Fruit fly (Drosophila melanogaster) whole organism, embryonic: ENCODE results near the gene CG7519.

Source experiments
- Atf6 ChIP-seq: fragments of 200-800 bp; sonication (Bioruptor generic); IDR thresholded peaks from 2 replicates; pipeline ENCODE4 v1.3.6; 2022; ENCODE audit warnings: missing biosample characterization, missing genetic modification characterization
- CG10959 ChIP-seq: fragments of 200-800 bp; sonication (Bioruptor generic); IDR thresholded peaks from 2 replicates; pipeline ENCODE4 v1.3.6; 2022; ENCODE audit warnings: missing biosample characterization, missing genetic modification characterization
- CG11456 ChIP-seq: fragments of 200-800 bp; sonication (Bioruptor generic); IDR thresholded peaks from 3 replicates; pipeline ENCODE4 v1.3.6; 2022; ENCODE audit warnings: missing biosample characterization, missing genetic modification characterization
- CG11695 ChIP-seq: fragments of 200-800 bp; sonication (Bioruptor generic); IDR thresholded peaks from 3 replicates; pipeline ENCODE4 v1.3.6; 2022; ENCODE audit warnings: missing biosample characterization, missing genetic modification characterization
- CG11696 ChIP-seq: fragments of 200-800 bp; sonication (Bioruptor generic); IDR thresholded peaks from 2 replicates; pipeline ENCODE4 v1.3.6; 2022; ENCODE audit warnings: missing biosample characterization, missing genetic modification characterization
- CG12071 ChIP-seq: fragments of 200-800 bp; sonication (Bioruptor generic); optimal IDR thresholded peaks from 3 replicates; lab custom pipeline; 2018; ENCODE audit warnings: missing biosample characterization, mild to moderate bottlenecking, missing genetic modification characterization
- CG2678 ChIP-seq: fragments of 200-800 bp; sonication (Bioruptor generic); optimal IDR thresholded peaks from 3 replicates; lab custom pipeline; 2019; ENCODE audit warnings: missing biosample characterization, mild to moderate bottlenecking, missing genetic modification characterization, moderate library complexity
- CG3065 ChIP-seq: fragments of 200-800 bp; sonication (Bioruptor generic); optimal IDR thresholded peaks from 2 replicates; lab custom pipeline; 2016; ENCODE audit warnings: missing biosample characterization, missing genetic modification characterization
- CG31388 ChIP-seq: fragments of 200-800 bp; sonication (Bioruptor generic); optimal IDR thresholded peaks from 2 replicates; lab custom pipeline; 2016; ENCODE audit warnings: missing biosample characterization, missing genetic modification characterization
- CG34224 ChIP-seq: fragments of 200-800 bp; sonication (Bioruptor generic); IDR thresholded peaks from 3 replicates; pipeline ENCODE4 v1.3.6; 2022; ENCODE audit warnings: missing biosample characterization, missing genetic modification characterization; ENCODE audit not compliant: partially characterized antibody
- CG4328 ChIP-seq: fragments of 200-800 bp; sonication (Bioruptor generic); optimal IDR thresholded peaks from 3 replicates; lab custom pipeline; 2017; ENCODE audit warnings: missing biosample characterization, missing genetic modification reagents, missing genetic modification characterization
- CG43689 ChIP-seq: fragments of 200-800 bp; sonication (Bioruptor generic); IDR thresholded peaks from 2 replicates; pipeline ENCODE4 v1.3.6; 2022; ENCODE audit warnings: missing biosample characterization, missing genetic modification characterization
- CG4424 ChIP-seq: fragments of 200-800 bp; sonication (Bioruptor generic); optimal IDR thresholded peaks from 3 replicates; lab custom pipeline; 2016; ENCODE audit warnings: missing biosample characterization, missing genetic modification characterization
- CG7372 ChIP-seq: fragments of 200-800 bp; sonication (Bioruptor generic); IDR thresholded peaks from 2 replicates; pipeline ENCODE4 v1.3.6; 2022; ENCODE audit warnings: missing biosample characterization, missing genetic modification characterization
- CG8281 ChIP-seq: fragments of 200-800 bp; sonication (Bioruptor generic); optimal IDR thresholded peaks from 2 replicates; lab custom pipeline; 2018; ENCODE audit warnings: missing biosample characterization, mild to moderate bottlenecking, missing genetic modification characterization, moderate library complexity
- Camta ChIP-seq: fragments of 200-800 bp; sonication (Bioruptor generic); optimal IDR thresholded peaks from 2 replicates; lab custom pipeline; 2016; ENCODE audit warnings: missing biosample characterization, missing genetic modification characterization
- D ChIP-seq, 2 experiments: fragments of 200-800 bp in 1 of 2; fragments of >200 bp in 1 of 2; sonication (Bioruptor generic) in 1 of 2; optimal IDR thresholded peaks; 2 replicates in 1 of 2; 3 replicates in 1 of 2; lab custom pipeline; 2017; ENCODE audit warnings: mild to moderate bottlenecking in 1 of 2, missing biosample characterization in 1 of 2, missing genetic modification characterization in 1 of 2, missing genetic modification reagents in 1 of 2
- Dbx ChIP-seq: fragments of 200-800 bp; sonication (Bioruptor generic); IDR thresholded peaks from 3 replicates; pipeline ENCODE4 v1.3.6; 2022; ENCODE audit warnings: missing biosample characterization, missing genetic modification characterization
- Dp ChIP-seq: fragments of 200-800 bp; sonication (Bioruptor generic); optimal IDR thresholded peaks from 2 replicates; lab custom pipeline; 2018; ENCODE audit warnings: missing biosample characterization, mild to moderate bottlenecking, missing genetic modification characterization, moderate library complexity
- Fer2 ChIP-seq: fragments of 200-800 bp; sonication (Bioruptor generic); optimal IDR thresholded peaks from 2 replicates; lab custom pipeline; 2018; ENCODE audit warnings: missing biosample characterization, mild to moderate bottlenecking, missing genetic modification characterization, moderate library complexity
- Gsc ChIP-seq: fragments of 200-800 bp; sonication (Bioruptor generic); IDR thresholded peaks from 2 replicates; pipeline ENCODE4 v1.3.6; 2022; ENCODE audit warnings: missing biosample characterization, missing genetic modification characterization
- H2.0 ChIP-seq: fragments of 200-800 bp; sonication (Bioruptor generic); IDR thresholded peaks from 2 replicates; pipeline ENCODE4 v1.3.6; 2022; ENCODE audit warnings: missing biosample characterization, missing genetic modification characterization
- HLH3B ChIP-seq: fragments of 200-800 bp; sonication (Bioruptor generic); IDR thresholded peaks from 2 replicates; pipeline ENCODE4 v1.3.6; 2022; ENCODE audit warnings: missing biosample characterization, missing genetic modification characterization
- HLH4C ChIP-seq: fragments of 200-800 bp; sonication (Bioruptor generic); IDR thresholded peaks from 3 replicates; pipeline ENCODE4 v1.3.6; 2022; ENCODE audit warnings: missing biosample characterization, missing genetic modification characterization; ENCODE audit not compliant: partially characterized antibody
- Hey ChIP-seq: fragments of 200-800 bp; sonication (Bioruptor generic); optimal IDR thresholded peaks from 3 replicates; lab custom pipeline; 2018; ENCODE audit warnings: missing biosample characterization, mild to moderate bottlenecking, missing genetic modification characterization
- Hr3 ChIP-seq: fragments of 200-800 bp; sonication (Bioruptor generic); optimal IDR thresholded peaks from 3 replicates; lab custom pipeline; 2016; ENCODE audit warnings: missing biosample characterization, missing genetic modification characterization
- Hr39 ChIP-seq: fragments of >200 bp; optimal IDR thresholded peaks from 2 replicates; lab custom pipeline; 2017
- Hr51 ChIP-seq, 2 experiments: fragments of 200-800 bp; sonication (Bioruptor generic); optimal IDR thresholded peaks; 2 replicates in 1 of 2; 3 replicates in 1 of 2; lab custom pipeline; 2016 to 2018; ENCODE audit warnings: missing biosample characterization in 2 of 2, missing genetic modification characterization in 2 of 2, mild to moderate bottlenecking in 1 of 2, moderate library complexity in 1 of 2
- Hsf ChIP-seq: fragments of 200-800 bp; sonication (Bioruptor generic); optimal IDR thresholded peaks from 3 replicates; lab custom pipeline; 2016; ENCODE audit warnings: missing biosample characterization, missing genetic modification characterization
- Meics ChIP-seq: fragments of 200-800 bp; sonication (Bioruptor generic); optimal IDR thresholded peaks from 2 replicates; lab custom pipeline; 2017; ENCODE audit warnings: missing biosample characterization, mild to moderate bottlenecking, missing genetic modification characterization
- Poxn ChIP-seq: fragments of 200-800 bp; sonication (Bioruptor generic); IDR thresholded peaks from 2 replicates; pipeline ENCODE4 v1.3.6; 2022; ENCODE audit warnings: missing biosample characterization, missing genetic modification characterization
- Ptx1 ChIP-seq: fragments of 200-800 bp; sonication (Bioruptor generic); IDR thresholded peaks from 2 replicates; pipeline ENCODE4 v1.3.6; 2022; ENCODE audit warnings: missing biosample characterization, missing genetic modification characterization
- Sin3A ChIP-seq: fragments of >200 bp; optimal IDR thresholded peaks from 2 replicates; lab custom pipeline; 2018
- Ssrp ChIP-seq: fragments of 200-800 bp; sonication (Bioruptor generic); optimal IDR thresholded peaks from 2 replicates; lab custom pipeline; 2018; ENCODE audit warnings: missing biosample characterization, mild to moderate bottlenecking, missing genetic modification characterization, moderate library complexity
- ase ChIP-seq: fragments of 200-800 bp; sonication (Bioruptor generic); IDR thresholded peaks from 3 replicates; pipeline ENCODE4 v1.3.6; 2022; ENCODE audit warnings: missing biosample characterization, missing genetic modification characterization
- ato ChIP-seq: fragments of 200-800 bp; sonication (Bioruptor generic); IDR thresholded peaks from 2 replicates; pipeline ENCODE4 v1.3.6; 2022; ENCODE audit warnings: missing biosample characterization, missing genetic modification characterization; ENCODE audit not compliant: partially characterized antibody
- az2 ChIP-seq: fragments of 200-800 bp; sonication (Bioruptor generic); optimal IDR thresholded peaks from 3 replicates; lab custom pipeline; 2016; ENCODE audit warnings: missing biosample characterization, missing genetic modification characterization
- bab2 ChIP-seq: fragments of 200-800 bp; sonication (Bioruptor generic); optimal IDR thresholded peaks from 2 replicates; lab custom pipeline; 2016; ENCODE audit warnings: missing biosample characterization, missing genetic modification characterization
- cg ChIP-seq: fragments of 200-800 bp; sonication (Bioruptor generic); optimal IDR thresholded peaks from 3 replicates; lab custom pipeline; 2019; ENCODE audit warnings: missing biosample characterization, mild to moderate bottlenecking, missing genetic modification characterization, moderate library complexity
- chinmo ChIP-seq: fragments of 200-800 bp; sonication (Bioruptor generic); IDR thresholded peaks from 4 replicates; pipeline ENCODE4 v1.3.6; 2022; ENCODE audit warnings: missing biosample characterization, missing genetic modification characterization; ENCODE audit not compliant: partially characterized antibody
- esg ChIP-seq: fragments of 200-800 bp; sonication (Bioruptor generic); conservative IDR thresholded peaks from 2 replicates; pipeline ENCODE4 v1.3.6; 2022; ENCODE audit warnings: missing biosample characterization, missing genetic modification characterization
- ftz-f1 ChIP-seq: fragments of 200-800 bp; sonication (Bioruptor generic); optimal IDR thresholded peaks from 2 replicates; lab custom pipeline; 2016; ENCODE audit warnings: missing biosample characterization, missing genetic modification characterization
- fu2 ChIP-seq: fragments of 200-800 bp; sonication (Bioruptor generic); optimal IDR thresholded peaks from 2 replicates; lab custom pipeline; 2016; ENCODE audit warnings: missing biosample characterization, missing genetic modification characterization
- gce ChIP-seq: fragments of 200-800 bp; sonication (Bioruptor generic); IDR thresholded peaks from 3 replicates; pipeline ENCODE4 v1.3.6; 2022; ENCODE audit warnings: missing biosample characterization, missing genetic modification characterization
- gt ChIP-seq: fragments of 200-800 bp; sonication (Bioruptor generic); IDR thresholded peaks from 2 replicates; pipeline ENCODE4 v1.3.6; 2022; ENCODE audit warnings: missing biosample characterization, missing genetic modification characterization
- hbn ChIP-seq: fragments of 200-800 bp; sonication (Bioruptor generic); IDR thresholded peaks from 2 replicates; pipeline ENCODE4 v1.3.6; 2022; ENCODE audit warnings: missing biosample characterization, missing genetic modification characterization; ENCODE audit not compliant: partially characterized antibody
- her ChIP-seq: fragments of 200-800 bp; sonication (Bioruptor generic); optimal IDR thresholded peaks from 2 replicates; lab custom pipeline; 2016; ENCODE audit warnings: missing biosample characterization, missing genetic modification characterization
- insv ChIP-seq, 2 experiments: fragments of 200-800 bp; sonication (Bioruptor generic); optimal IDR thresholded peaks; 3 replicates each; lab custom pipeline; 2016 to 2018; ENCODE audit warnings: missing biosample characterization in 2 of 2, missing genetic modification characterization in 2 of 2
- inv ChIP-seq: fragments of 200-800 bp; sonication (Bioruptor generic); IDR thresholded peaks from 2 replicates; pipeline ENCODE4 v1.3.6; 2022; ENCODE audit warnings: missing biosample characterization, missing genetic modification characterization; ENCODE audit not compliant: partially characterized antibody
- nom ChIP-seq: fragments of 200-800 bp; sonication (Bioruptor generic); optimal IDR thresholded peaks from 2 replicates; lab custom pipeline; 2017; ENCODE audit warnings: missing biosample characterization, missing genetic modification characterization, mild to moderate bottlenecking, moderate library complexity, missing genetic modification reagents
- onecut ChIP-seq: fragments of 200-800 bp; sonication (Bioruptor generic); IDR thresholded peaks from 2 replicates; pipeline ENCODE4 v1.3.6; 2022; ENCODE audit warnings: missing biosample characterization, missing genetic modification characterization
- pum ChIP-seq: fragments of 200-800 bp; sonication (Bioruptor generic); optimal IDR thresholded peaks from 2 replicates; lab custom pipeline; 2016; ENCODE audit warnings: missing biosample characterization, missing genetic modification characterization

The CG7519 gene

dm6 chr3L:21501928-21502327 lies 9.0 kb downstream of the CG7519 start (continued):
- TF ChIP-seq Dbx, result no peak
- no peak for TF ChIP-seq CG11696
- TF ChIP-seq Hr39 (lab: Kevin White, UChicago), result no peak
- TF ChIP-seq inv (GFP tag; lab: Robert Waterston, UW), result no peak
- TF ChIP-seq CG8281 (tag; lab: Kevin White, UChicago), result no peak
- TF ChIP-seq Gsc (GFP tag; lab: Robert Waterston, UW), result no peak
- no peak for TF ChIP-seq CG43689 (GFP tag; lab: Robert Waterston, UW)
- no peak for TF ChIP-seq chinmo (GFP tag; lab: Robert Waterston, UW)
- no peak for TF ChIP-seq HLH4C (GFP tag; lab: Robert Waterston, UW)
- TF ChIP-seq hbn (GFP tag; lab: Robert Waterston, UW), result no peak
- no peak for TF ChIP-seq Hr51 (GFP tag; optimal IDR thresholded peaks at IDR 0.05; lab: Kevin White, UChicago)
- TF ChIP-seq Hr3 (GFP tag; lab: Kevin White, UChicago), result no peak
- TF ChIP-seq pum, result no peak
- TF ChIP-seq H2.0 (GFP tag; lab: Robert Waterston, UW), result no peak
- no peak for TF ChIP-seq CG11456 (GFP tag; lab: Robert Waterston, UW)
- TF ChIP-seq CG4328 (GFP tag; lab: Kevin White, UChicago), result no peak
- TF ChIP-seq CG10959 (GFP tag; lab: Robert Waterston, UW), result no peak
- TF ChIP-seq CG7372 (GFP tag; lab: Robert Waterston, UW), result no peak
- peak; percentile 3 for TF ChIP-seq CG12071 (GFP tag; lab: Kevin White, UChicago)
- no peak for TF ChIP-seq ftz-f1 (GFP tag; lab: Kevin White, UChicago)
- no peak for TF ChIP-seq Meics (GFP tag; lab: Kevin White, UChicago)
- TF ChIP-seq D (optimal IDR thresholded peaks at IDR 0.05; lab: Kevin White, UChicago), result no peak
- no peak for TF ChIP-seq D (GFP tag; optimal IDR thresholded peaks at IDR 0.05; lab: Kevin White, UChicago)
- no peak for TF ChIP-seq Sin3A (lab: Kevin White, UChicago)
- no peak for TF ChIP-seq Fer2 (tag; lab: Kevin White, UChicago)
- no peak for TF ChIP-seq insv (GFP tag; optimal IDR thresholded peaks at IDR 0.05; lab: Kevin White, UChicago)
- no peak for TF ChIP-seq cg
- no peak for TF ChIP-seq CG34224 (GFP tag; lab: Robert Waterston, UW)
- TF ChIP-seq esg (GFP tag; lab: Robert Waterston, UW), result no peak
- TF ChIP-seq bab2, result no peak
- TF ChIP-seq ato (GFP tag; lab: Robert Waterston, UW), result no peak
- TF ChIP-seq Atf6 (GFP tag; lab: Robert Waterston, UW), result 0 out of 2 replicates have a peak, but pooled peaks have one; percentile 36
- TF ChIP-seq Camta (GFP tag; lab: Kevin White, UChicago), result no peak
- no peak for TF ChIP-seq nom (GFP tag; lab: Kevin White, UChicago)
- no peak for TF ChIP-seq onecut (GFP tag; lab: Robert Waterston, UW)
- TF ChIP-seq gce (GFP tag; lab: Robert Waterston, UW), result no peak
- no peak for TF ChIP-seq fu2 (GFP tag; lab: Kevin White, UChicago)
- no peak for TF ChIP-seq Hey (tag; lab: Kevin White, UChicago)
- no peak for TF ChIP-seq ase (GFP tag; lab: Robert Waterston, UW)
- no peak for TF ChIP-seq CG31388 (GFP tag; lab: Kevin White, UChicago)
- TF ChIP-seq CG2678 (tag; lab: Kevin White, UChicago), result peak; percentile 52
- TF ChIP-seq CG11695 (GFP tag; lab: Robert Waterston, UW), result peak; percentile 46; the same call in 1 of the 3 replicates
- TF ChIP-seq CG4424 (GFP tag; lab: Kevin White, UChicago), result no peak
- peak; percentile 47; the same call in 1 of the 2 replicates for TF ChIP-seq HLH3B
- TF ChIP-seq Hsf (GFP tag; lab: Kevin White, UChicago), result no peak
- TF ChIP-seq CG3065 (GFP tag; lab: Kevin White, UChicago), result no peak
- no peak for TF ChIP-seq Ssrp (tag; lab: Kevin White, UChicago)
- TF ChIP-seq gt (GFP tag; lab: Robert Waterston, UW), result no peak
- 0 out of 2 replicates have a peak, but pooled peaks have one; percentile 26 for TF ChIP-seq Ptx1
- TF ChIP-seq az2 (GFP tag; lab: Kevin White, UChicago), result no peak
- no peak for TF ChIP-seq Dp (GFP tag; lab: Kevin White, UChicago)
- TF ChIP-seq her, result no peak
- no peak for TF ChIP-seq Poxn (GFP tag; lab: Robert Waterston, UW)
